Worm (Caenorhabditis elegans) whole organism, L2 larva: ENCODE data around the gene sru-1.

ENCODE experiments used
- F13H6.1 ChIP-seq: sonication (generic microtip); optimal IDR thresholded peaks from 2 replicates; lab custom pipeline; 2016; ENCODE audit warnings: missing genetic modification characterization, missing compliant biosample characterization
- R02D3.7 ChIP-seq: fragments of 150-350 bp; optimal IDR thresholded peaks from 2 replicates; lab custom pipeline; 2014; ENCODE audit warnings: missing biosample characterization, missing genetic modification characterization
- ZK546.5 ChIP-seq: sonication (generic microtip); optimal IDR thresholded peaks from 2 replicates; lab custom pipeline; 2017; ENCODE audit warnings: missing biosample characterization, missing genetic modification characterization
- alr-1 ChIP-seq: fragments of 150-350 bp; optimal IDR thresholded peaks from 2 replicates; lab custom pipeline; 2014; ENCODE audit warnings: missing biosample characterization, missing genetic modification characterization
- aly-2 ChIP-seq: fragments of 150-350 bp; optimal IDR thresholded peaks from 2 replicates; lab custom pipeline; 2014; ENCODE audit warnings: missing biosample characterization, missing genetic modification characterization
- ama-1 ChIP-seq: fragments of 150-350 bp; optimal IDR thresholded peaks from 2 replicates; lab custom pipeline; 2018; ENCODE audit warnings: inconsistent platforms
- blmp-1 ChIP-seq: sonication (generic microtip); optimal IDR thresholded peaks from 2 replicates; lab custom pipeline; 2017; ENCODE audit warnings: missing genetic modification characterization, mild to moderate bottlenecking, missing compliant biosample characterization, antibody characterized with exemption, moderate library complexity; ENCODE audit not compliant: insufficient read depth
- ceh-16 ChIP-seq: fragments of 150-350 bp; optimal IDR thresholded peaks from 2 replicates; lab custom pipeline; 2014; ENCODE audit warnings: missing biosample characterization, missing genetic modification characterization
- ceh-82 ChIP-seq: fragments of 150-350 bp; optimal IDR thresholded peaks from 2 replicates; lab custom pipeline; 2014; ENCODE audit warnings: missing biosample characterization, missing genetic modification characterization
- crh-2 ChIP-seq: sonication (generic microtip); optimal IDR thresholded peaks from 2 replicates; lab custom pipeline; 2017; ENCODE audit warnings: missing biosample characterization, missing genetic modification characterization
- dmd-4 ChIP-seq: sonication (generic microtip); optimal IDR thresholded peaks from 2 replicates; lab custom pipeline; 2017; ENCODE audit warnings: missing biosample characterization, missing genetic modification characterization
- egl-27 ChIP-seq: sonication (generic microtip); optimal IDR thresholded peaks from 3 replicates; lab custom pipeline; 2017; ENCODE audit warnings: missing biosample characterization, missing genetic modification reagents, missing genetic modification characterization
- elt-1 ChIP-seq: fragments of 150-350 bp; optimal IDR thresholded peaks from 2 replicates; lab custom pipeline; 2014; ENCODE audit warnings: missing biosample characterization, missing genetic modification characterization
- elt-3 ChIP-seq: sonication (generic microtip); optimal IDR thresholded peaks from 2 replicates; lab custom pipeline; 2017; ENCODE audit warnings: missing biosample characterization, missing genetic modification characterization
- fos-1 ChIP-seq: fragments of 150-350 bp; optimal IDR thresholded peaks from 2 replicates; lab custom pipeline; 2014; ENCODE audit warnings: missing biosample characterization, missing genetic modification characterization
- gmeb-1 ChIP-seq: fragments of 150-350 bp; optimal IDR thresholded peaks from 2 replicates; lab custom pipeline; 2014; ENCODE audit warnings: missing biosample characterization, missing genetic modification characterization
- lin-11 ChIP-seq: fragments of 150-350 bp; sonication (generic microtip); optimal IDR thresholded peaks from 2 replicates; lab custom pipeline; 2014; ENCODE audit warnings: missing biosample characterization, missing genetic modification characterization, inconsistent platforms, mixed read lengths
- lin-13 ChIP-seq: fragments of 150-350 bp; optimal IDR thresholded peaks from 2 replicates; lab custom pipeline; 2014; ENCODE audit warnings: missing biosample characterization, missing genetic modification reagents, missing genetic modification characterization
- lin-39 ChIP-seq: fragments of 150-350 bp; optimal IDR thresholded peaks from 2 replicates; lab custom pipeline; 2014; ENCODE audit warnings: missing biosample characterization, missing genetic modification reagents, missing genetic modification characterization
- lsy-2 ChIP-seq, 2 experiments: fragments of 150-350 bp in 1 of 2; sonication (generic microtip) in 1 of 2; optimal IDR thresholded peaks; 2 replicates each; lab custom pipeline; 2014 to 2017; ENCODE audit warnings: missing biosample characterization in 2 of 2, missing genetic modification characterization in 2 of 2
- mab-5 ChIP-seq: fragments of 150-350 bp; optimal IDR thresholded peaks from 2 replicates; lab custom pipeline; 2014; ENCODE audit warnings: missing biosample characterization, missing genetic modification characterization
- mbf-1 ChIP-seq: sonication (generic microtip); optimal IDR thresholded peaks from 2 replicates; lab custom pipeline; 2017; ENCODE audit warnings: missing biosample characterization, missing genetic modification characterization
- mdl-1 ChIP-seq, 2 experiments: fragments of 150-350 bp in 1 of 2; sonication (generic microtip) in 1 of 2; optimal IDR thresholded peaks; 2 replicates each; lab custom pipeline; 2017; ENCODE audit warnings: missing biosample characterization in 2 of 2, missing genetic modification characterization in 2 of 2
- nhr-10 ChIP-seq: sonication (generic microtip); optimal IDR thresholded peaks from 2 replicates; lab custom pipeline; 2017; ENCODE audit warnings: missing biosample characterization, missing genetic modification characterization
- nhr-11 ChIP-seq: fragments of 150-350 bp; optimal IDR thresholded peaks from 2 replicates; lab custom pipeline; 2014; ENCODE audit warnings: missing biosample characterization, missing genetic modification characterization
- nhr-12 ChIP-seq: fragments of 150-350 bp; optimal IDR thresholded peaks from 2 replicates; lab custom pipeline; 2014; ENCODE audit warnings: missing biosample characterization, missing genetic modification characterization
- nhr-129 ChIP-seq: fragments of 150-350 bp; optimal IDR thresholded peaks from 2 replicates; lab custom pipeline; 2014; ENCODE audit warnings: missing biosample characterization, missing genetic modification characterization
- nhr-21 ChIP-seq: fragments of 150-350 bp; optimal IDR thresholded peaks from 2 replicates; lab custom pipeline; 2014; ENCODE audit warnings: missing biosample characterization, missing genetic modification characterization
- nhr-23 ChIP-seq: fragments of 150-350 bp; optimal IDR thresholded peaks from 2 replicates; lab custom pipeline; 2014; ENCODE audit warnings: missing biosample characterization, missing genetic modification reagents, missing genetic modification characterization
- nhr-237 ChIP-seq: fragments of 150-350 bp; optimal IDR thresholded peaks from 2 replicates; lab custom pipeline; 2014; ENCODE audit warnings: missing biosample characterization, missing genetic modification characterization
- nhr-25 ChIP-seq: fragments of 150-350 bp; sonication (generic microtip); optimal IDR thresholded peaks from 3 replicates; lab custom pipeline; 2014; ENCODE audit warnings: missing biosample characterization, missing genetic modification characterization
- peb-1 ChIP-seq: fragments of 150-350 bp; optimal IDR thresholded peaks from 2 replicates; lab custom pipeline; 2014; ENCODE audit warnings: missing biosample characterization, missing genetic modification characterization
- skn-1 ChIP-seq: sonication (generic microtip); optimal IDR thresholded peaks from 2 replicates; lab custom pipeline; 2017; ENCODE audit warnings: missing biosample characterization, missing genetic modification characterization
- sma-3 ChIP-seq: sonication (generic microtip); optimal IDR thresholded peaks from 2 replicates; lab custom pipeline; 2016; ENCODE audit warnings: missing genetic modification reagents, missing genetic modification characterization, missing compliant biosample characterization
- snpc-4 ChIP-seq: fragments of 150-350 bp; optimal IDR thresholded peaks from 2 replicates; lab custom pipeline; 2014; ENCODE audit warnings: missing biosample characterization, missing genetic modification characterization
- unc-39 ChIP-seq: fragments of 150-350 bp; optimal IDR thresholded peaks from 2 replicates; lab custom pipeline; 2014; ENCODE audit warnings: missing biosample characterization, missing genetic modification characterization
- unc-55 ChIP-seq: fragments of 150-350 bp; sonication (generic microtip); optimal IDR thresholded peaks from 3 replicates; lab custom pipeline; 2014; ENCODE audit warnings: missing biosample characterization, missing genetic modification reagents, missing genetic modification characterization
- zag-1 ChIP-seq: fragments of 150-350 bp; optimal IDR thresholded peaks from 2 replicates; lab custom pipeline; 2014; ENCODE audit warnings: missing biosample characterization, missing genetic modification characterization
- ztf-1 ChIP-seq: fragments of 200-800 bp; sonication (Bioruptor generic); conservative IDR thresholded peaks from 2 replicates; pipeline ENCODE4 v1.3.6; 2022; ENCODE audit warnings: missing genetic modification characterization, missing compliant biosample characterization
- ztf-11 ChIP-seq: sonication (generic microtip); optimal IDR thresholded peaks from 2 replicates; lab custom pipeline; 2017; ENCODE audit warnings: missing biosample characterization, missing genetic modification characterization

Gene sru-1

DNA sequence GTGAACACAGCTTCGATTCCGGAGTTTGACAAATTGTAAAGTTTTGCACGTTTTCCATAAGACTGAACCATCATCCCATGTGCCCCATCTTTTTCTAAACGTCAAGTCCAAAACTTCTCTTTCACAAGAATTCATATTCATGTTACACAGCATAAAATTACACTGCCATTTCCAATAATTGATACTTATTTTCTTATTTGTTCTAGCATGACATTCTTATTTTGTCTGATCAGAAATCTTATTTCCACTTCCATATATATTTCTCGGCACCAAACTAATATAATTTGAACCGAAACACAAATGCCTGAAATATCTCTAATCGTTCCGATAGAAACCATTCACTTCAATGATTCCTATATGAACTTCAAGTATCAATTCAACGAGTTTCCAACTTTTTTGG, 2.4 kb upstream of the sru-1 start, which contains the start of gene sru-2:
sru-2 (plus strand) TSS at position 301 of the 400 bp plus-strand sequence.
- TF ChIP-seq aly-2 (tag; lab: Kevin White, UChicago), result no peak
- no peak for TF ChIP-seq ceh-16 (tag; lab: Kevin White, UChicago)
- no peak for TF ChIP-seq crh-2 (tag; lab: Kevin White, UChicago)
- TF ChIP-seq snpc-4 (tag; lab: Kevin White, UChicago), result no peak
- TF ChIP-seq ztf-1 (GFP tag; lab: Robert Waterston, UW), result no peak
- TF ChIP-seq nhr-129 (tag; lab: Kevin White, UChicago), result no peak
- TF ChIP-seq fos-1, result no peak
- TF ChIP-seq elt-1 (tag; lab: Kevin White, UChicago), result no peak
- TF ChIP-seq skn-1 (tag; lab: Kevin White, UChicago), result no peak
- no peak for TF ChIP-seq nhr-25
- TF ChIP-seq ama-1 (lab: Kevin White, UChicago), result no peak
- TF ChIP-seq ceh-82 (tag; lab: Kevin White, UChicago), result no peak
- no peak for TF ChIP-seq dmd-4
- no peak for TF ChIP-seq ZK546.5 (tag; lab: Kevin White, UChicago)
- no peak for TF ChIP-seq nhr-10 (tag; lab: Kevin White, UChicago)
- no peak for TF ChIP-seq R02D3.7 (tag; lab: Kevin White, UChicago)
- no peak for TF ChIP-seq nhr-23 (tag; lab: Kevin White, UChicago)
- no peak for TF ChIP-seq ztf-11 (tag; lab: Kevin White, UChicago)

DNA sequence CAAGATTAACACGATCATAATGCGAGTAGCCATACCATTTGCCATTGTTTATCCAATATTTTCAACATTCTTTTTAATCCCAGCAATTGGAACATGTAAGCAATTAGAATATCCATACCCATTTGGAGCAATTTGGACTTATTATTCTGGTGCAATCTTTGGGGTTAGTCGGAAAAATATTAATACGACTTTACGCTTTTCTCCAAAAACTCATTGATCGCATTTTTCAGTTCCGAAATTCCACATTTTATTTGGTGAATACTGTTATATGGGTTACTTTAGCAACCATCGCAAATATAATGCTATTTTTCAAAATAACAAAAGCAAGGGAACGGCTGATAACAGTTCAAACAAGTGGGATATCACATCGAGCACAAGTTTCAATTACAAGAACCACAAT, 1.6 kb upstream of the sru-1 start:
- no peak for TF ChIP-seq peb-1 (tag; lab: Kevin White, UChicago)
- no peak for TF ChIP-seq nhr-11 (tag; lab: Kevin White, UChicago)
- no peak for TF ChIP-seq nhr-25
- TF ChIP-seq unc-39 (tag; lab: Kevin White, UChicago), result no peak
- TF ChIP-seq mab-5 (tag; lab: Kevin White, UChicago), result no peak
- TF ChIP-seq skn-1 (tag; lab: Kevin White, UChicago), result no peak

DNA sequence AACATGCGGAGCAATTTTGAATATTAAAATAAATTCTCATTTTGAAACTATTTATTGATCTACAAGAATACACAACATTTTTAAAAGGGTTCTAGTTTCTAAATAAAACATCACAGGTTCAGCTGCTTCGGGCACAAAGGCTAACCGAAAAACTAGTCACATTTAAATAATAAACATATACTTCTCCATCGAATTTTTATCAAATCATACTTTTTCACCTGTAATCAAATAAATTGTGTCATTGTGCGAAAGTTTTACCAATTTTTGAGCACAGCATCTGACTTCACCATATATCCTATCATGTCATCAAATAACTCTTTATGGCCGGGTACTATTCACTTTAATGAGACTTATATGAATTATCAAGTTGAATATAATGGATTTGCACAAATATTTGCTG, 1.9 kb downstream of the sru-1 start, which contains the start of gene sru-6:
sru-6 (plus strand) TSS at position 301 of the 400 bp plus-strand sequence.
- TF ChIP-seq blmp-1 (tag; lab: Kevin White, UChicago), result no peak
- TF ChIP-seq nhr-237 (tag; lab: Kevin White, UChicago), result no peak
- TF ChIP-seq nhr-12 (tag; lab: Kevin White, UChicago), result no peak
- TF ChIP-seq lin-13, result no peak
- no peak for TF ChIP-seq mab-5 (tag; lab: Kevin White, UChicago)
- TF ChIP-seq gmeb-1 (tag; lab: Kevin White, UChicago), result no peak
- no peak for TF ChIP-seq mbf-1 (tag; lab: Kevin White, UChicago)
- no peak for TF ChIP-seq nhr-23 (tag; lab: Kevin White, UChicago)
- no peak for TF ChIP-seq nhr-10 (tag; lab: Kevin White, UChicago)
- TF ChIP-seq lin-11 (tag; lab: Kevin White, UChicago), result no peak
- TF ChIP-seq sma-3 (GFP tag; lab: Kevin White, UChicago), result no peak
- TF ChIP-seq unc-55 (GFP tag; lab: Kevin White, UChicago), result no peak
- TF ChIP-seq mdl-1 (tag; optimal IDR thresholded peaks at IDR 0.05; lab: Kevin White, UChicago), result no peak
- no peak for TF ChIP-seq lin-39
- no peak for TF ChIP-seq skn-1 (tag; lab: Kevin White, UChicago)
- no peak for TF ChIP-seq zag-1 (tag; lab: Kevin White, UChicago)
- no peak for TF ChIP-seq dmd-4

- TF ChIP-seq mbf-1 (tag; lab: Kevin White, UChicago), result no peak
- TF ChIP-seq nhr-21 (tag; lab: Kevin White, UChicago), result no peak
Observed at ce11 chrIV:9496306-9496705, 7.9 kb downstream of the sru-1 start, which contains the start of gene sru-3. Gene sru-3, plus strand, starts transcription at chrIV:9496606.

DNA sequence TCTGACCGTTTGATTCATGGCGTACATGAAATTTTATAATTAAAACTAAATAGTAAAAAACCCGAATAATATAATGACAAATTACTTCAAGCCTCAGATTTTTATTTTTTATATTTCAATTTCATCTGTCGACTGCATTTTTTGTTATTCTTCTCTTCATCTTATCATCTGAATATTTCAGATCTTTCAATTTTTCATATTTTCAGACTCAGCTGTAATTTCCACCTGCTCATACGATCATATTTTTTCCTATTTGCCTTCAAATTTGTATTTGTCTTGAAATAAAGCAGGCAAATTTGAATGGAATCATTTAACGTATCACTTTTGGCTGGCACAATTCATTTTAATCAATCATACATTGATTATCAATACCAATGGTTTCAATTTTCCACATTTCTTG, 9.7 kb downstream of the sru-1 start, which contains the start of gene sru-4:
sru-4 (plus strand) TSS at position 301 of the 400 bp plus-strand sequence.
- TF ChIP-seq egl-27 (tag; lab: Kevin White, UChicago) (no peak), ztf-1 (GFP tag; lab: Robert Waterston, UW) (no peak), F13H6.1 (tag; lab: Kevin White, UChicago) (no peak), dmd-4 (no peak), elt-1 (tag; lab: Kevin White, UChicago) (no peak), lsy-2 (tag; optimal IDR thresholded peaks at IDR 0.05; lab: Kevin White, UChicago) (no peak), elt-3 (tag; lab: Kevin White, UChicago) (no peak), mab-5 (tag; lab: Kevin White, UChicago) (no peak), ZK546.5 (tag; lab: Kevin White, UChicago) (no peak), lin-13 (no peak), alr-1 (tag; lab: Kevin White, UChicago) (no peak)
